Fruit fly (Drosophila melanogaster) whole organism, wandering third instar larva: Measurements from ENCODE around the gene CG32299.

Experiments used
- Abd-B ChIP-seq: fragments of >200 bp; optimal IDR thresholded peaks from 2 replicates; lab custom pipeline; 2017; ENCODE audit warnings: missing biosample characterization, missing genetic modification characterization
- CG32264 ChIP-seq: fragments of 200-800 bp; sonication (Bioruptor generic); optimal IDR thresholded peaks from 2 replicates; lab custom pipeline; 2016; ENCODE audit warnings: missing biosample characterization, missing genetic modification characterization
- CG9705 ChIP-seq: fragments of 200-800 bp; sonication (Bioruptor generic); optimal IDR thresholded peaks from 2 replicates; lab custom pipeline; 2018; ENCODE audit warnings: missing biosample characterization, mild to moderate bottlenecking, missing genetic modification characterization
- CrebA ChIP-seq: fragments of 200-800 bp; sonication (Bioruptor generic); optimal IDR thresholded peaks from 2 replicates; lab custom pipeline; 2016; ENCODE audit warnings: missing biosample characterization, mild to moderate bottlenecking, missing genetic modification characterization, borderline replicate concordance
- Dfd ChIP-seq: fragments of >200 bp; optimal IDR thresholded peaks from 2 replicates; lab custom pipeline; 2017; ENCODE audit warnings: missing biosample characterization, missing genetic modification characterization
- Dif ChIP-seq: fragments of 200-275, 200-300 bp; sonication (Bioruptor generic); optimal IDR thresholded peaks from 2 replicates; lab custom pipeline; 2018; ENCODE audit warnings: missing biosample characterization, missing genetic modification characterization; ENCODE audit not compliant: partially characterized antibody
- Hnf4 ChIP-seq: fragments of 200-800 bp; sonication (Bioruptor generic); optimal IDR thresholded peaks from 2 replicates; lab custom pipeline; 2016; ENCODE audit warnings: missing biosample characterization, mild to moderate bottlenecking, missing genetic modification characterization
- Hr78 ChIP-seq: fragments of >200 bp; optimal IDR thresholded peaks from 2 replicates; lab custom pipeline; 2017; ENCODE audit warnings: missing biosample characterization, missing genetic modification characterization
- Hr83 ChIP-seq: fragments of 200-300 bp; sonication (Bioruptor generic); optimal IDR thresholded peaks from 2 replicates; lab custom pipeline; 2016; ENCODE audit warnings: missing biosample characterization, mild to moderate bottlenecking, missing genetic modification characterization, moderate library complexity; ENCODE audit not compliant: poor library complexity, severe bottlenecking
- Jra ChIP-seq: sonication (Bioruptor generic); optimal IDR thresholded peaks from 2 replicates; lab custom pipeline; 2016; ENCODE audit warnings: missing biosample characterization, missing genetic modification characterization
- Mio ChIP-seq: sonication (Bioruptor generic); optimal IDR thresholded peaks from 2 replicates; lab custom pipeline; 2016; ENCODE audit warnings: missing biosample characterization, missing genetic modification characterization
- Myc ChIP-seq: fragments of >200 bp; optimal IDR thresholded peaks from 2 replicates; lab custom pipeline; 2017
- OdsH ChIP-seq: fragments of 200-800 bp; sonication (Bioruptor generic); optimal IDR thresholded peaks from 2 replicates; lab custom pipeline; 2016; ENCODE audit warnings: missing biosample characterization, mild to moderate bottlenecking, missing genetic modification characterization
- Rel ChIP-seq, 2 experiments: fragments of 200-800 bp; sonication (Bioruptor generic) in 1 of 2; optimal IDR thresholded peaks; 2 replicates in 1 of 2; 3 replicates in 1 of 2; lab custom pipeline; 2016 to 2019; ENCODE audit warnings: mild to moderate bottlenecking in 2 of 2, missing biosample characterization in 2 of 2, missing genetic modification characterization in 2 of 2, moderate library complexity in 1 of 2
- Vsx2 ChIP-seq: fragments of 200-300, 225-300 bp; sonication (Bioruptor generic); optimal IDR thresholded peaks from 2 replicates; lab custom pipeline; 2018; ENCODE audit warnings: missing biosample characterization, missing genetic modification characterization; ENCODE audit not compliant: partially characterized antibody
- br ChIP-seq: fragments of 200-800 bp; sonication (Bioruptor generic); optimal IDR thresholded peaks from 2 replicates; lab custom pipeline; 2016; ENCODE audit warnings: missing biosample characterization, missing genetic modification characterization
- brk ChIP-seq: fragments of 200-800 bp; sonication (Bioruptor generic); optimal IDR thresholded peaks from 2 replicates; lab custom pipeline; 2016; ENCODE audit warnings: missing biosample characterization, mild to moderate bottlenecking, missing genetic modification characterization
- dl ChIP-seq, 2 experiments: fragments of 175-275, 200-275 bp in 1 of 2; fragments of 200-275 bp in 1 of 2; sonication (Bioruptor generic); optimal IDR thresholded peaks; lab custom pipeline; 2018; ENCODE audit warnings: mild to moderate bottlenecking in 2 of 2, missing biosample characterization in 2 of 2, missing genetic modification characterization in 2 of 2, moderate library complexity in 2 of 2; ENCODE audit not compliant: partially characterized antibody in 2 of 2, insufficient read depth in 1 of 2
- dsf ChIP-seq: sonication (Bioruptor generic); optimal IDR thresholded peaks from 2 replicates; lab custom pipeline; 2016; ENCODE audit warnings: missing biosample characterization, missing genetic modification characterization, borderline replicate concordance
- ey ChIP-seq: fragments of 200-800 bp; sonication (Bioruptor generic); optimal IDR thresholded peaks from 2 replicates; lab custom pipeline; 2016; ENCODE audit warnings: missing biosample characterization, missing genetic modification characterization
- foxo ChIP-seq, 2 experiments: fragments of 200-800 bp; sonication (Bioruptor generic); optimal IDR thresholded peaks; 2 replicates in 1 of 2; 3 replicates in 1 of 2; lab custom pipeline; 2016 to 2017; ENCODE audit warnings: missing biosample characterization in 2 of 2, missing genetic modification characterization in 2 of 2
- fru ChIP-seq: fragments of 200-800 bp; sonication (Bioruptor generic); optimal IDR thresholded peaks from 3 replicates; lab custom pipeline; 2016; ENCODE audit warnings: missing biosample characterization, mild to moderate bottlenecking, missing genetic modification characterization
- h ChIP-seq: fragments of 200-800 bp; sonication (Bioruptor generic); optimal IDR thresholded peaks from 3 replicates; lab custom pipeline; 2016; ENCODE audit warnings: missing biosample characterization, mild to moderate bottlenecking, missing genetic modification characterization
- jim ChIP-seq: fragments of 175-275, 200-325 bp; sonication (Bioruptor generic); optimal IDR thresholded peaks from 2 replicates; lab custom pipeline; 2016; ENCODE audit warnings: missing biosample characterization, mild to moderate bottlenecking, missing genetic modification characterization
- lola ChIP-seq: fragments of >200 bp; optimal IDR thresholded peaks from 2 replicates; lab custom pipeline; 2017; ENCODE audit warnings: missing biosample characterization, missing genetic modification characterization
- psq ChIP-seq: fragments of 200-800 bp; sonication (Bioruptor generic); optimal IDR thresholded peaks from 3 replicates; lab custom pipeline; 2017; ENCODE audit warnings: missing biosample characterization, mild to moderate bottlenecking, missing genetic modification characterization, moderate library complexity
- rgr ChIP-seq: fragments of 200-800 bp; sonication (Bioruptor generic); optimal IDR thresholded peaks from 3 replicates; lab custom pipeline; 2016; ENCODE audit warnings: missing biosample characterization, mild to moderate bottlenecking, missing genetic modification characterization
- sage ChIP-seq: fragments of 200-800 bp; sonication (Bioruptor generic); optimal IDR thresholded peaks from 2 replicates; lab custom pipeline; 2016; ENCODE audit warnings: missing biosample characterization, mild to moderate bottlenecking, missing genetic modification characterization
- tai ChIP-seq: sonication (Bioruptor generic); optimal IDR thresholded peaks from 2 replicates; lab custom pipeline; 2016; ENCODE audit warnings: missing biosample characterization, missing genetic modification characterization
- usp ChIP-seq: fragments of >200 bp; optimal IDR thresholded peaks from 2 replicates; lab custom pipeline; 2017; ENCODE audit warnings: missing biosample characterization, missing genetic modification characterization
- woc ChIP-seq: sonication (Bioruptor generic); optimal IDR thresholded peaks from 2 replicates; lab custom pipeline; 2016; ENCODE audit warnings: missing biosample characterization, mild to moderate bottlenecking, missing genetic modification characterization

CG32299 gene

DNA sequence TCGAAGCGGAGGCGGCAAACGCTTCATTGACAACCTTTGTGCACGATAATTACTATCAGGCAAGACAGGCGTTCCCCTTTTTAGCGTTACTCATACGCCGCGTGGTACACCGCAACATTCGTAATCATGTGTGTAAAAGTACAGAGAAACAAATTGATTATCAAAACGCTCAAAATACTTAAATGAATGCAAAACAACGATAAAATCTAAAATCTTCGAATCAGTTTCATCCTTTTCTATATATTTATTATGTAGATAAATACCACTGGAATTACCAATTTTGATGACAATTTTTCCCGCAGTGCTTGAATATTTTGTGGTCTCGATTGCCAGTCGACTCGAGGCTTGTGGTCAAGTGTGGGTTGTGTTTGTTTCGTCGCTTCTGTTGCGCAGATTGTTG, 20.1 kb upstream of the CG32299 start:
- no peak for TF ChIP-seq tai (GFP tag; lab: Kevin White, UChicago)
- no peak for TF ChIP-seq Hnf4 (GFP tag; lab: Kevin White, UChicago)
- TF ChIP-seq Vsx2 (GFP tag; lab: Kevin White, UChicago): no peak
- no peak for TF ChIP-seq dl (GFP tag; optimal IDR thresholded peaks at IDR 0.05; lab: Kevin White, UChicago; ENCODE audit: insufficient read depth in 1 of 2, partially characterized antibody in 2 of 2)
- no peak for TF ChIP-seq br (GFP tag; lab: Kevin White, UChicago)
- no peak for TF ChIP-seq psq (GFP tag; lab: Kevin White, UChicago)
- TF ChIP-seq CG32264 (GFP tag; lab: Kevin White, UChicago): no peak
- no peak for TF ChIP-seq Hr78 (GFP tag; lab: Kevin White, UChicago)
- TF ChIP-seq dsf (GFP tag; lab: Kevin White, UChicago): no peak
- TF ChIP-seq h: peak; percentile 51
- TF ChIP-seq Dfd: no peak
- TF ChIP-seq foxo (GFP tag; optimal IDR thresholded peaks at IDR 0.05; lab: Kevin White, UChicago): peak in 1 of 2 experiments; percentile 31
- TF ChIP-seq ey (GFP tag; lab: Kevin White, UChicago): no peak
- peak; percentile 15 for TF ChIP-seq OdsH (GFP tag; lab: Kevin White, UChicago)
- TF ChIP-seq Hr83 (GFP tag; lab: Kevin White, UChicago): no peak
- TF ChIP-seq lola (GFP tag; lab: Kevin White, UChicago): no peak
- TF ChIP-seq CrebA (GFP tag; lab: Kevin White, UChicago): no peak
- TF ChIP-seq Myc: no peak
- no peak for TF ChIP-seq CG9705 (GFP tag; lab: Kevin White, UChicago)

DNA sequence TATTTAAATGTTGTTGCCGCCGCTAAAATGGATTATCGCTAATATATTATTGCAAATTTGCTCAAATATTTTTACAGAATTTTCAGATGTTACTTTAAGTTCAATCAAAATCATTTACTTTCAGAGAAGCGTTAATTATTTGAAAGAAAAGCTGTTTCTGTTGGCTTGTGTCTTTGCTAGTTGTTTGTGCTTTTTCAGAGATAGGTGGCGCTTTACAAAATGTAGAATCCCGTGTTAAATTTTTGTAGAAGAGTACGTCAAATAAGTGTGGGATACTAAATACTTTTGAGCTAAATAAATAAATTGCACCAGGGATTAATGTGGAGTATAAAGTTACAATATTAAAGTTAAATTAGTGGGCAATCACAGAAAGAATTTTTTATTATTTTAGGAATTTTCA, 18.5 kb upstream of the CG32299 start:
- no peak for TF ChIP-seq brk (GFP tag; lab: Kevin White, UChicago)
- TF ChIP-seq fru (GFP tag; lab: Kevin White, UChicago): peak; percentile 42
- no peak for TF ChIP-seq Hnf4 (GFP tag; lab: Kevin White, UChicago)

DNA sequence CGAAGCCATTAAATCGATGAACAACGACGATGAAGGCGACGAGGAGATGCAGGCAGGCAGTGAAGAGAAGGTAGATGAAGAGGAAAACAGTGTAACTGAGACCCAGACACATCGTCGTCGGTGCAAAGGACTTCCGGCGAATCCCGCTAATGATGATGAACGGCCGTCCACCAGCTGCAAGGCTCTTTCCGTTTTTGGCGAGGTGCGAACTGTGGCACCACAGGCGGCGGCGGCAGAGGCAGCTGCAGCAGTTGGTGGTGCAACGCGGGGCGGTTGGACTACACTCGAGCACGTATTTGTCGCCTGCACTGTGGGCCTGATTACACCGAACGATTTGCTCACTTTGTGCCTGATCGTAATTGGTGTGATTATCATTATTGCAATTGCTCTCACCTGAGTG, 17.2 kb upstream of the CG32299 start:
- TF ChIP-seq Mio (GFP tag; lab: Kevin White, UChicago) (no peak), usp (GFP tag; lab: Kevin White, UChicago) (no peak), Abd-B (GFP tag; lab: Kevin White, UChicago) (no peak), Vsx2 (GFP tag; lab: Kevin White, UChicago) (peak; percentile 28)
- TF ChIP-seq, all 38 proteins: peak for 1

DNA sequence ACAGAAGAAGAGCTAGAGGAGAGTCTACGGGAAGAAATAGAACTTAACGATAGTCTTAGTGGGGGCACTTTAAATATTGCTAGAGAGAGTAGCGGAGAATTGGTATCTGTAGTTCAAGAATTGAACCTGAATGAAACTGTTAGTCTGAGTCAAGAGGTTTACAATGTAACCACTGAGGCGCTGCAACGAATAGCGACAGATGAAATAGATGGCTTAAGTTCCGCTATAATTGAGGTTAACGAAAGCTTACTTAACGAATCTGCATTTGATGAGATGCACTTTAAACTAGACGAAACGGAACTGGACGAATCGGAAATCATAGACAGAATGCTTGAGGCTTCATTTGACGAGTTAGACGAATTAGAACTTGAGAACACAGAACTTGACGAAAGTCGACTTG, 16.5 kb upstream of the CG32299 start:
- TF ChIP-seq usp (GFP tag; lab: Kevin White, UChicago): no peak
- no peak for TF ChIP-seq woc (GFP tag; lab: Kevin White, UChicago)
- TF ChIP-seq sage (GFP tag; lab: Kevin White, UChicago): no peak
- TF ChIP-seq Rel (GFP tag; optimal IDR thresholded peaks at IDR 0.05; lab: Kevin White, UChicago): no peak
- no peak for TF ChIP-seq Rel (tag; optimal IDR thresholded peaks at IDR 0.05; lab: Kevin White, UChicago)
- no peak for TF ChIP-seq CG9705 (GFP tag; lab: Kevin White, UChicago)
- no peak for TF ChIP-seq jim (GFP tag; lab: Kevin White, UChicago)
- no peak for TF ChIP-seq psq (GFP tag; lab: Kevin White, UChicago)
- TF ChIP-seq rgr (GFP tag; lab: Kevin White, UChicago): no peak
- no peak for TF ChIP-seq Dif
- no peak for TF ChIP-seq Jra
- no peak for TF ChIP-seq fru (GFP tag; lab: Kevin White, UChicago)
- no peak for TF ChIP-seq Hr83 (GFP tag; lab: Kevin White, UChicago)
- TF ChIP-seq dsf (GFP tag; lab: Kevin White, UChicago): no peak
- no peak for TF ChIP-seq dl (GFP tag; optimal IDR thresholded peaks at IDR 0.05; lab: Kevin White, UChicago; ENCODE audit: insufficient read depth in 1 of 2, partially characterized antibody in 2 of 2)
- TF ChIP-seq CrebA (GFP tag; lab: Kevin White, UChicago): no peak
- TF ChIP-seq brk (GFP tag; lab: Kevin White, UChicago): no peak
- TF ChIP-seq Hr78 (GFP tag; lab: Kevin White, UChicago): no peak
